Worm (Caenorhabditis elegans) whole organism, midembryonic: ENCODE results near the gene smk-1.

Source experiments
- T22C8.4 ChIP-seq: fragments of 200-800 bp; sonication (Bioruptor generic); IDR thresholded peaks from 2 replicates; pipeline ENCODE4 v1.3.6; 2022; ENCODE audit warnings: missing genetic modification characterization, missing compliant biosample characterization
- cog-1 ChIP-seq: sonication (generic microtip); optimal IDR thresholded peaks from 2 replicates; lab custom pipeline; 2016; ENCODE audit warnings: missing genetic modification characterization, missing compliant biosample characterization
- flt-1 ChIP-seq: fragments of 200-800 bp; sonication (Bioruptor generic); IDR thresholded peaks from 2 replicates; pipeline ENCODE4 v1.3.6; 2022; ENCODE audit warnings: missing genetic modification characterization, missing compliant biosample characterization
- klf-2 ChIP-seq: fragments of 200-800 bp; sonication (Bioruptor generic); conservative IDR thresholded peaks from 2 replicates; pipeline ENCODE4 v1.3.6; 2022; ENCODE audit warnings: missing genetic modification reagents, missing genetic modification characterization, missing compliant biosample characterization
- med-1 ChIP-seq: sonication (generic microtip); optimal IDR thresholded peaks from 2 replicates; lab custom pipeline; 2017; ENCODE audit warnings: missing genetic modification characterization, mild to moderate bottlenecking, missing compliant biosample characterization, antibody characterized with exemption, missing genetic modification reagents; ENCODE audit not compliant: insufficient read depth
- ref-1 ChIP-seq: fragments of 200-800 bp; sonication (Bioruptor generic); conservative IDR thresholded peaks from 2 replicates; pipeline ENCODE4 v1.3.6; 2022; ENCODE audit warnings: missing genetic modification reagents, missing genetic modification characterization, missing compliant biosample characterization
- tab-1 ChIP-seq: fragments of 200-800 bp; sonication (Bioruptor generic); IDR thresholded peaks from 2 replicates; pipeline ENCODE4 v1.3.6; 2022; ENCODE audit warnings: missing genetic modification characterization, missing compliant biosample characterization
- ztf-23 ChIP-seq: fragments of 200-800 bp; sonication (Bioruptor generic); IDR thresholded peaks from 2 replicates; pipeline ENCODE4 v1.3.6; 2022; ENCODE audit warnings: missing genetic modification reagents, missing genetic modification characterization, missing compliant biosample characterization
- ztf-29 ChIP-seq: fragments of 200-800 bp; sonication (Bioruptor generic); IDR thresholded peaks from 2 replicates; pipeline ENCODE4 v1.3.6; 2022; ENCODE audit warnings: missing genetic modification reagents, missing genetic modification characterization, missing compliant biosample characterization

Gene smk-1

ce11 chrV:8592691-8593307 lies 14.8 kb upstream of the smk-1 start:
- TF ChIP-seq T22C8.4 (GFP tag; lab: Robert Waterston, UW): no peak
- TF ChIP-seq med-1 (GFP tag; lab: Kevin White, UChicago): no peak
- TF ChIP-seq klf-2: no peak
- TF ChIP-seq ztf-29 (GFP tag; lab: Robert Waterston, UW): no peak
- no peak for TF ChIP-seq flt-1 (GFP tag; lab: Robert Waterston, UW)
- TF ChIP-seq cog-1 (tag; lab: Kevin White, UChicago): no peak
- TF ChIP-seq tab-1 (GFP tag; lab: Robert Waterston, UW): no peak

- peak; percentile 43; the same call in 1 of the 2 replicates for TF ChIP-seq flt-1 (GFP tag; lab: Robert Waterston, UW)
- TF ChIP-seq cog-1 (tag; lab: Kevin White, UChicago): no peak
- TF ChIP-seq ztf-23: no peak
Observed at ce11 chrV:8594105-8594964, 13.3 kb upstream of the smk-1 start, which contains the start of gene tag-196. tag-196 (plus strand) TSS chrV:8594914.

ce11 chrV:8599192-8599591 lies 8.4 kb upstream of the smk-1 start, which contains the start of gene F41E6.7:
F41E6.7 (minus strand) TSS chrV:8599292.
- no peak for TF ChIP-seq ztf-29 (GFP tag; lab: Robert Waterston, UW)
- TF ChIP-seq cog-1 (tag; lab: Kevin White, UChicago): no peak
- TF ChIP-seq med-1 (GFP tag; lab: Kevin White, UChicago): no peak
- TF ChIP-seq T22C8.4 (GFP tag; lab: Robert Waterston, UW): no peak
- TF ChIP-seq klf-2: no peak
- no peak for TF ChIP-seq flt-1 (GFP tag; lab: Robert Waterston, UW)
- no peak for TF ChIP-seq ref-1 (GFP tag; lab: Robert Waterston, UW)
- no peak for TF ChIP-seq tab-1 (GFP tag; lab: Robert Waterston, UW)
- TF ChIP-seq ztf-23: no peak

- TF ChIP-seq ztf-29 (GFP tag; lab: Robert Waterston, UW) (no peak), klf-2 (no peak), med-1 (GFP tag; lab: Kevin White, UChicago) (no peak), tab-1 (GFP tag; lab: Robert Waterston, UW) (no peak), ztf-23 (no peak), flt-1 (GFP tag; lab: Robert Waterston, UW) (no peak), ref-1 (GFP tag; lab: Robert Waterston, UW) (no peak), T22C8.4 (GFP tag; lab: Robert Waterston, UW) (no peak), cog-1 (tag; lab: Kevin White, UChicago) (no peak)
Observed at ce11 chrV:8599957-8600356, 7.6 kb upstream of the smk-1 start.

- no peak for TF ChIP-seq ref-1 (GFP tag; lab: Robert Waterston, UW)
- no peak for TF ChIP-seq med-1 (GFP tag; lab: Kevin White, UChicago)
- TF ChIP-seq tab-1 (GFP tag; lab: Robert Waterston, UW): no peak
- TF ChIP-seq T22C8.4 (GFP tag; lab: Robert Waterston, UW): no peak
- TF ChIP-seq ztf-29 (GFP tag; lab: Robert Waterston, UW): no peak
- no peak for TF ChIP-seq ztf-23
- TF ChIP-seq flt-1 (GFP tag; lab: Robert Waterston, UW): no peak
- TF ChIP-seq cog-1 (tag; lab: Kevin White, UChicago): no peak
- TF ChIP-seq klf-2: no peak
Observed at ce11 chrV:8601420-8601819, 6.2 kb upstream of the smk-1 start, which contains the start of gene F41E6.8. F41E6.8 (minus strand) TSS chrV:8601520.

ce11 chrV:8602638-8603037 lies 5.0 kb upstream of the smk-1 start, which contains the start of gene F41E6.15:
F41E6.15 (minus strand) TSS chrV:8602738.
- no peak for TF ChIP-seq flt-1 (GFP tag; lab: Robert Waterston, UW)
- TF ChIP-seq ref-1 (GFP tag; lab: Robert Waterston, UW): no peak
- TF ChIP-seq med-1 (GFP tag; lab: Kevin White, UChicago): no peak
- no peak for TF ChIP-seq tab-1 (GFP tag; lab: Robert Waterston, UW)
- no peak for TF ChIP-seq T22C8.4 (GFP tag; lab: Robert Waterston, UW)
- no peak for TF ChIP-seq cog-1 (tag; lab: Kevin White, UChicago)

- TF ChIP-seq ztf-29 (GFP tag; lab: Robert Waterston, UW): no peak
- no peak for TF ChIP-seq cog-1 (tag; lab: Kevin White, UChicago)
- TF ChIP-seq ref-1 (GFP tag; lab: Robert Waterston, UW): no peak
- no peak for TF ChIP-seq klf-2
- TF ChIP-seq tab-1 (GFP tag; lab: Robert Waterston, UW): no peak
- TF ChIP-seq med-1 (GFP tag; lab: Kevin White, UChicago): no peak
- no peak for TF ChIP-seq flt-1 (GFP tag; lab: Robert Waterston, UW)
- no peak for TF ChIP-seq T22C8.4 (GFP tag; lab: Robert Waterston, UW)
- no peak for TF ChIP-seq ztf-23
Observed at ce11 chrV:8603272-8603671, 4.3 kb upstream of the smk-1 start, which contains the start of gene F41E6.5. F41E6.5 (plus strand) TSS chrV:8603480.

ce11 chrV:8606099-8606696 lies 1.4 kb upstream of the smk-1 start, which contains the start of gene vps-60:
vps-60 (minus strand) TSS chrV:8606128.
- TF ChIP-seq ztf-29 (GFP tag; lab: Robert Waterston, UW): no peak
- TF ChIP-seq flt-1 (GFP tag; lab: Robert Waterston, UW): 0 out of 2 replicates have a peak, but pooled peaks have one; percentile 26
- TF ChIP-seq ref-1 (GFP tag; lab: Robert Waterston, UW): no peak
- TF ChIP-seq T22C8.4 (GFP tag; lab: Robert Waterston, UW): no peak
- peak; percentile 71 for TF ChIP-seq cog-1 (tag; lab: Kevin White, UChicago)
- 0 out of 2 replicates have a peak, but pooled peaks have one; percentile 31 for TF ChIP-seq ztf-23
- no peak for TF ChIP-seq med-1 (GFP tag; lab: Kevin White, UChicago)
- no peak for TF ChIP-seq klf-2
- no peak for TF ChIP-seq tab-1 (GFP tag; lab: Robert Waterston, UW)
